Worm (Caenorhabditis elegans) whole organism, L4/young adult: Measurements from ENCODE around the gene sqv-6.

Experiments used
- dao-5 ChIP-seq: sonication (generic microtip); optimal IDR thresholded peaks from 2 replicates; lab custom pipeline; 2016; ENCODE audit warnings: missing genotype, missing genetic modification characterization, moderate library complexity, missing compliant biosample characterization
- him-1 ChIP-seq: sonication (generic microtip); optimal IDR thresholded peaks from 2 replicates; lab custom pipeline; 2016; ENCODE audit warnings: missing genotype, missing genetic modification reagents, missing genetic modification characterization, missing compliant biosample characterization

ce11 chrV:1013637-1014036 is 49.0 kb upstream of the sqv-6 start:
- TF ChIP-seq him-1 (tag; lab: Kevin White, UChicago) (no peak), dao-5 (no peak)
